Worm (Caenorhabditis elegans) whole organism, young adult: ENCODE measurements around the gene egal-1.

Experiments used
- B0261.1 ChIP-seq: sonication (generic microtip); optimal IDR thresholded peaks from 2 replicates; lab custom pipeline; 2016; ENCODE audit warnings: mild to moderate bottlenecking, missing genetic modification characterization, moderate library complexity, missing compliant biosample characterization
- D2030.7 ChIP-seq: fragments of 200-800 bp; sonication (Bioruptor generic); IDR thresholded peaks from 2 replicates; pipeline ENCODE4 v1.3.6; 2022; ENCODE audit warnings: missing genetic modification reagents, missing genetic modification characterization, missing compliant biosample characterization
- F49E8.2 ChIP-seq: sonication (generic microtip); optimal IDR thresholded peaks from 3 replicates; lab custom pipeline; 2017; ENCODE audit warnings: missing genetic modification characterization, mild to moderate bottlenecking, missing compliant biosample characterization, antibody characterized with exemption, moderate library complexity; ENCODE audit not compliant: insufficient read depth
- Y56A3A.18 ChIP-seq: fragments of 200-800 bp; sonication (Bioruptor generic); IDR thresholded peaks from 2 replicates; pipeline ENCODE4 v1.3.6; 2022; ENCODE audit warnings: missing genetic modification reagents, missing genetic modification characterization, missing compliant biosample characterization
- Y79H2A.3 ChIP-seq: fragments of 200-800 bp; sonication (Bioruptor generic); conservative IDR thresholded peaks from 2 replicates; pipeline ENCODE4 v1.3.6; 2022; ENCODE audit warnings: missing genetic modification reagents, missing genetic modification characterization, missing compliant biosample characterization
- ZK185.1 ChIP-seq: sonication (generic microtip); optimal IDR thresholded peaks from 2 replicates; lab custom pipeline; 2016; ENCODE audit warnings: mild to moderate bottlenecking, missing genetic modification characterization, missing compliant biosample characterization; ENCODE audit not compliant: poor library complexity, severe bottlenecking
- aptf-2 ChIP-seq: fragments of 200-800 bp; sonication (Bioruptor generic); conservative IDR thresholded peaks from 2 replicates; pipeline ENCODE4 v1.3.6; 2022; ENCODE audit warnings: missing genetic modification reagents, missing genetic modification characterization, missing compliant biosample characterization
- aptf-3 ChIP-seq: fragments of 200-800 bp; sonication (Bioruptor generic); IDR thresholded peaks from 2 replicates; pipeline ENCODE4 v1.3.6; 2022; ENCODE audit warnings: missing genetic modification characterization, missing compliant biosample characterization
- attf-3 ChIP-seq: fragments of 200-800 bp; sonication (Bioruptor generic); conservative IDR thresholded peaks from 2 replicates; pipeline ENCODE4 v1.3.6; 2022; ENCODE audit warnings: missing genetic modification reagents, missing genetic modification characterization, missing compliant biosample characterization
- attf-5 ChIP-seq: fragments of 200-800 bp; sonication (Bioruptor generic); optimal IDR thresholded peaks from 2 replicates; lab custom pipeline; 2018; ENCODE audit warnings: mild to moderate bottlenecking, missing genetic modification characterization, missing compliant biosample characterization
- attf-6 ChIP-seq: fragments of 200-800 bp; sonication (Bioruptor generic); IDR thresholded peaks from 2 replicates; pipeline ENCODE4 v1.3.6; 2022; ENCODE audit warnings: missing genetic modification reagents, missing genetic modification characterization, missing compliant biosample characterization
- cebp-1 ChIP-seq, 2 experiments: fragments of 200-800 bp in 1 of 2; sonication (Bioruptor generic) in 1 of 2; sonication (generic microtip) in 1 of 2; IDR thresholded peaks in 1 of 2; optimal IDR thresholded peaks in 1 of 2; 2 replicates each; pipeline versions ENCODE4 v1.3.6 to Lab custom; 2017 to 2022; ENCODE audit warnings: missing compliant biosample characterization in 2 of 2, missing genetic modification characterization in 2 of 2, mild to moderate bottlenecking in 1 of 2, missing genetic modification reagents in 1 of 2, moderate library complexity in 1 of 2
- ceh-79 ChIP-seq: sonication (generic microtip); optimal IDR thresholded peaks from 2 replicates; lab custom pipeline; 2017; ENCODE audit warnings: mild to moderate bottlenecking, missing genetic modification characterization, missing compliant biosample characterization
- chd-7 ChIP-seq: sonication (generic microtip); optimal IDR thresholded peaks from 2 replicates; lab custom pipeline; 2016; ENCODE audit warnings: mild to moderate bottlenecking, missing genetic modification characterization, moderate library complexity, missing compliant biosample characterization
- ekl-4 ChIP-seq: fragments of 200-800 bp; sonication (Bioruptor generic); IDR thresholded peaks from 2 replicates; pipeline ENCODE4 v1.3.6; 2022; ENCODE audit warnings: missing genetic modification reagents, missing genetic modification characterization, missing compliant biosample characterization
- gei-17 ChIP-seq: fragments of 200-800 bp; sonication (Bioruptor generic); optimal IDR thresholded peaks from 2 replicates; lab custom pipeline; 2018; ENCODE audit warnings: mild to moderate bottlenecking, missing genetic modification characterization, missing compliant biosample characterization
- hmg-1.2 ChIP-seq: fragments of 200-800 bp; sonication (Bioruptor generic); IDR thresholded peaks from 2 replicates; pipeline ENCODE4 v1.3.6; 2022; ENCODE audit warnings: missing genetic modification reagents, missing genetic modification characterization, missing compliant biosample characterization
- lin-35 ChIP-seq, 3 experiments: fragments of 150-350 bp in 2 of 3; sonication (generic microtip) in 1 of 3; optimal IDR thresholded peaks; 2 replicates each; lab custom pipeline; 2014 to 2018; ENCODE audit warnings: missing biosample characterization in 3 of 3, missing genetic modification characterization in 3 of 3, missing genetic modification reagents in 3 of 3
- mes-4 ChIP-seq: sonication (generic microtip); optimal IDR thresholded peaks from 2 replicates; lab custom pipeline; 2016; ENCODE audit warnings: missing genotype, missing genetic modification characterization, missing compliant biosample characterization
- nfya-1 ChIP-seq: sonication (generic microtip); optimal IDR thresholded peaks from 2 replicates; lab custom pipeline; 2017; ENCODE audit warnings: antibody characterized with exemption, missing compliant biosample characterization, missing genetic modification characterization, borderline replicate concordance; ENCODE audit not compliant: insufficient read depth
- nhr-27 ChIP-seq: fragments of 200-800 bp; sonication (Bioruptor generic); optimal IDR thresholded peaks from 2 replicates; lab custom pipeline; 2018; ENCODE audit warnings: mild to moderate bottlenecking, missing genetic modification characterization, moderate library complexity, missing compliant biosample characterization
- nhr-80 ChIP-seq: sonication (generic microtip); optimal IDR thresholded peaks from 2 replicates; lab custom pipeline; 2016; ENCODE audit warnings: missing genetic modification characterization, missing compliant biosample characterization
- nhr-90 ChIP-seq: sonication (generic microtip); optimal IDR thresholded peaks from 2 replicates; lab custom pipeline; 2016; ENCODE audit warnings: missing genotype, mild to moderate bottlenecking, missing genetic modification characterization, missing compliant biosample characterization
- pbrm-1 ChIP-seq: fragments of 200-800 bp; sonication (Bioruptor generic); IDR thresholded peaks from 2 replicates; pipeline ENCODE4 v1.3.6; 2022; ENCODE audit warnings: missing genetic modification reagents, missing genetic modification characterization, missing compliant biosample characterization
- snpc-1.1 ChIP-seq: sonication (generic microtip); optimal IDR thresholded peaks from 2 replicates; lab custom pipeline; 2017; ENCODE audit warnings: missing genetic modification characterization, mild to moderate bottlenecking, missing compliant biosample characterization, antibody characterized with exemption, moderate library complexity, missing genotype, missing genetic modification reagents; ENCODE audit not compliant: insufficient read depth
- snpc-4 ChIP-seq, 5 experiments: fragments of 150-350 bp in 1 of 5; sonication (generic microtip) in 4 of 5; optimal IDR thresholded peaks; 2 replicates each; lab custom pipeline; 2014 to 2018; ENCODE audit warnings: missing genetic modification characterization in 5 of 5, missing biosample characterization in 3 of 5, antibody characterized with exemption in 2 of 5, mild to moderate bottlenecking in 2 of 5, missing compliant biosample characterization in 2 of 5, missing genotype in 2 of 5, moderate library complexity in 2 of 5, missing genetic modification reagents in 1 of 5
- tbp1 ChIP-seq: fragments of 200-800 bp; sonication (Bioruptor generic); optimal IDR thresholded peaks from 2 replicates; lab custom pipeline; 2018; ENCODE audit warnings: mild to moderate bottlenecking, missing genetic modification characterization, missing compliant biosample characterization
- tbx-9 ChIP-seq: sonication (generic microtip); optimal IDR thresholded peaks from 2 replicates; lab custom pipeline; 2016; ENCODE audit warnings: borderline replicate concordance, missing genetic modification characterization, inconsistent platforms, missing compliant biosample characterization
- ztf-18 ChIP-seq: sonication (generic microtip); optimal IDR thresholded peaks from 2 replicates; lab custom pipeline; 2016; ENCODE audit warnings: missing genotype, mild to moderate bottlenecking, missing genetic modification characterization, missing compliant biosample characterization

Gene egal-1

ce11 chrIV:5817459-5817858 lies 7.1 kb upstream of the egal-1 start (continued):
- TF ChIP-seq ZK185.1 (tag; lab: Kevin White, UChicago) (peak; percentile 3), attf-5 (GFP tag; lab: Kevin White, UChicago) (peak; percentile 18), nhr-27 (tag; lab: Kevin White, UChicago) (no peak)

ce11 chrIV:5820056-5820799 lies 4.4 kb upstream of the egal-1 start:
- TF ChIP-seq ZK185.1 (tag; lab: Kevin White, UChicago) (no peak), aptf-3 (GFP tag; lab: Robert Waterston, UW) (no peak), cebp-1 (GFP tag; IDR thresholded peaks at IDR 0.05; lab: Robert Waterston, UW) (no peak), cebp-1 (tag; optimal IDR thresholded peaks at IDR 0.05; lab: Kevin White, UChicago) (peak; percentile 35), gei-17 (GFP tag; lab: Kevin White, UChicago) (no peak), nfya-1 (tag; lab: Kevin White, UChicago) (no peak)
- TF ChIP-seq, all 124 proteins: peak for 1

ce11 chrIV:5820953-5821352 lies 3.6 kb upstream of the egal-1 start:
- TF ChIP-seq Y56A3A.18 (GFP tag; lab: Robert Waterston, UW): no peak
- TF ChIP-seq nhr-80 (tag; lab: Kevin White, UChicago): peak; percentile 19
- TF ChIP-seq pbrm-1 (GFP tag; lab: Robert Waterston, UW): no peak
- TF ChIP-seq, all 124 proteins: peak for 1

- TF ChIP-seq ZK185.1 (tag; lab: Kevin White, UChicago): no peak
- peak; percentile 40 for TF ChIP-seq nhr-80 (tag; lab: Kevin White, UChicago)
Measured at ce11 chrIV:5821997-5822396, 2.6 kb upstream of the egal-1 start.

ce11 chrIV:5832801-5833200 lies 8.2 kb downstream of the egal-1 start:
- TF ChIP-seq attf-6 (peak; percentile 74), ztf-18 (tag; lab: Kevin White, UChicago) (no peak), pbrm-1 (GFP tag; lab: Robert Waterston, UW) (0 out of 2 replicates have a peak, but pooled peaks have one; percentile 11), snpc-1.1 (tag; lab: Kevin White, UChicago) (peak; percentile 85), snpc-4 (GFP tag; optimal IDR thresholded peaks at IDR 0.05; lab: Kevin White, UChicago) (peak; percentile 56), snpc-4 (tag; optimal IDR thresholded peaks at IDR 0.05; lab: Kevin White, UChicago) (peak; percentile 49 to 93 (median 84)), lin-35 (GFP tag; optimal IDR thresholded peaks at IDR 0.05; lab: Kevin White, UChicago) (no peak), mes-4 (tag; lab: Kevin White, UChicago) (no peak), F49E8.2 (tag; lab: Kevin White, UChicago) (peak; percentile 15), tbp1 (peak; percentile 46), D2030.7 (GFP tag; lab: Robert Waterston, UW) (peak; percentile 79), nhr-90 (tag; lab: Kevin White, UChicago) (no peak), Y79H2A.3 (no peak), tbx-9 (tag; lab: Kevin White, UChicago) (no peak), B0261.1 (tag; lab: Kevin White, UChicago) (no peak)

ce11 chrIV:5834182-5834581 lies 9.6 kb downstream of the egal-1 start:
- no peak for TF ChIP-seq ekl-4 (GFP tag; lab: Robert Waterston, UW)
- TF ChIP-seq nfya-1 (tag; lab: Kevin White, UChicago): no peak
- no peak for TF ChIP-seq ceh-79 (tag; lab: Kevin White, UChicago)
- no peak for TF ChIP-seq chd-7 (tag; lab: Kevin White, UChicago)
- TF ChIP-seq hmg-1.2 (GFP tag; lab: Robert Waterston, UW): no peak
- TF ChIP-seq attf-3 (GFP tag; lab: Robert Waterston, UW): no peak
- no peak for TF ChIP-seq aptf-2 (GFP tag; lab: Robert Waterston, UW)
